Worm (Caenorhabditis elegans): ENCODE results near the gene srx-134.

ce11 chrV:13904446-13904845 is 48.2 kb upstream of the srx-134 start, which contains the start of gene stdh-3:
- no peak for TF ChIP-seq B0336.3 (GFP tag; IDR thresholded peaks at IDR 0.05)
- TF ChIP-seq snpc-1.1 (tag; optimal IDR thresholded peaks at IDR 0.05; ENCODE audit: insufficient read depth) = no peak
- no peak for TF ChIP-seq nfyb-1 (GFP tag; IDR thresholded peaks at IDR 0.05)
- no peak for TF ChIP-seq pha-4 (tag; optimal IDR thresholded peaks at IDR 0.05)
- no peak for TF ChIP-seq F49E8.2 (tag; optimal IDR thresholded peaks at IDR 0.05; ENCODE audit: insufficient read depth)
- TF ChIP-seq gei-17 (GFP tag; optimal IDR thresholded peaks at IDR 0.05) = no peak
- no peak for TF ChIP-seq F52B5.7 (tag; optimal IDR thresholded peaks at IDR 0.05)
